Worm (Caenorhabditis elegans) whole organism, mixed stage, embryonic: ENCODE results near the gene C09B8.3.

ENCODE experiments used
- M03D4.4 ChIP-seq: sonication (generic microtip); optimal IDR thresholded peaks from 2 replicates; lab custom pipeline; 2017; ENCODE audit warnings: mild to moderate bottlenecking, missing genetic modification characterization, missing compliant biosample characterization
- blmp-1 ChIP-seq: fragments of 150-350 bp; optimal IDR thresholded peaks from 2 replicates; lab custom pipeline; 2014; ENCODE audit warnings: missing biosample characterization, missing genetic modification characterization
- ceh-43 ChIP-seq: fragments of 200-800 bp; sonication (Bioruptor generic); optimal IDR thresholded peaks from 2 replicates; lab custom pipeline; 2018; ENCODE audit warnings: mild to moderate bottlenecking, missing genetic modification characterization, moderate library complexity, missing compliant biosample characterization
- ces-1 ChIP-seq: fragments of 150-350 bp; optimal IDR thresholded peaks from 2 replicates; lab custom pipeline; 2014; ENCODE audit warnings: missing biosample characterization, missing genetic modification reagents, missing genetic modification characterization
- cnd-1 ChIP-seq: fragments of 200-800 bp; sonication (Bioruptor generic); optimal IDR thresholded peaks from 2 replicates; lab custom pipeline; 2018; ENCODE audit warnings: mild to moderate bottlenecking, missing genetic modification characterization, missing compliant biosample characterization
- drap-1 ChIP-seq: fragments of 200-800 bp; sonication (Bioruptor generic); optimal IDR thresholded peaks from 3 replicates; lab custom pipeline; 2018; ENCODE audit warnings: mild to moderate bottlenecking, missing genetic modification characterization, missing compliant biosample characterization
- elt-1 ChIP-seq: sonication (generic microtip); optimal IDR thresholded peaks from 2 replicates; lab custom pipeline; 2017; ENCODE audit warnings: missing genetic modification characterization, mild to moderate bottlenecking, missing compliant biosample characterization, antibody characterized with exemption, moderate library complexity, borderline replicate concordance; ENCODE audit not compliant: insufficient read depth
- ham-2 ChIP-seq: fragments of 200-800 bp; sonication (Bioruptor generic); optimal IDR thresholded peaks from 2 replicates; lab custom pipeline; 2018; ENCODE audit warnings: mild to moderate bottlenecking, missing genetic modification characterization, missing compliant biosample characterization
- hlh-1 ChIP-seq: fragments of 150-350 bp; optimal IDR thresholded peaks from 2 replicates; lab custom pipeline; 2014; ENCODE audit warnings: missing biosample characterization, missing genetic modification reagents, missing genetic modification characterization
- lin-13 ChIP-seq: fragments of 150-350 bp; optimal IDR thresholded peaks from 2 replicates; lab custom pipeline; 2014; ENCODE audit warnings: missing biosample characterization, missing genetic modification characterization
- lin-32 ChIP-seq: fragments of 200-800 bp; sonication (Bioruptor generic); optimal IDR thresholded peaks from 2 replicates; lab custom pipeline; 2018; ENCODE audit warnings: mild to moderate bottlenecking, missing genetic modification characterization, missing compliant biosample characterization
- lsy-2 ChIP-seq: fragments of 150-350 bp; optimal IDR thresholded peaks from 2 replicates; lab custom pipeline; 2014; ENCODE audit warnings: missing biosample characterization, missing genetic modification characterization
- mab-5 ChIP-seq: fragments of 150-350 bp; optimal IDR thresholded peaks from 2 replicates; lab custom pipeline; 2014; ENCODE audit warnings: missing biosample characterization, missing genetic modification characterization
- mep-1 ChIP-seq: fragments of 150-350 bp; optimal IDR thresholded peaks from 2 replicates; lab custom pipeline; 2017; ENCODE audit warnings: missing biosample characterization, missing genetic modification reagents, missing genetic modification characterization, inconsistent platforms
- mls-2 ChIP-seq: sonication (generic microtip); optimal IDR thresholded peaks from 2 replicates; lab custom pipeline; 2016; ENCODE audit warnings: mild to moderate bottlenecking, missing genetic modification characterization, moderate library complexity, missing compliant biosample characterization
- nhr-12 ChIP-seq: fragments of 150-350 bp; optimal IDR thresholded peaks from 2 replicates; lab custom pipeline; 2014; ENCODE audit warnings: missing biosample characterization, missing genetic modification characterization
- nhr-2 ChIP-seq: fragments of 150-350 bp; optimal IDR thresholded peaks from 2 replicates; lab custom pipeline; 2014; ENCODE audit warnings: missing biosample characterization, missing genetic modification characterization
- nhr-237 ChIP-seq: fragments of 150-350 bp; optimal IDR thresholded peaks from 2 replicates; lab custom pipeline; 2014; ENCODE audit warnings: missing biosample characterization, missing genetic modification characterization
- nhr-28 ChIP-seq: fragments of 150-350 bp; optimal IDR thresholded peaks from 2 replicates; lab custom pipeline; 2014; ENCODE audit warnings: missing biosample characterization, missing genetic modification characterization
- nhr-76 ChIP-seq: sonication (generic microtip); optimal IDR thresholded peaks from 2 replicates; lab custom pipeline; 2017; ENCODE audit warnings: missing biosample characterization, missing genetic modification characterization
- pha-4 ChIP-seq: fragments of 150-350 bp; optimal IDR thresholded peaks from 2 replicates; lab custom pipeline; 2018; ENCODE audit warnings: missing biosample characterization, missing genetic modification reagents, missing genetic modification characterization
- sem-2 ChIP-seq: fragments of 200-800 bp; sonication (Bioruptor generic); optimal IDR thresholded peaks from 2 replicates; lab custom pipeline; 2018; ENCODE audit warnings: mild to moderate bottlenecking, missing genetic modification characterization, missing compliant biosample characterization
- snpc-4 ChIP-seq: fragments of 150-350 bp; optimal IDR thresholded peaks from 2 replicates; lab custom pipeline; 2014; ENCODE audit warnings: missing biosample characterization, missing genetic modification characterization
- tbx-8 ChIP-seq: fragments of 200-800 bp; sonication (Bioruptor generic); optimal IDR thresholded peaks from 2 replicates; lab custom pipeline; 2018; ENCODE audit warnings: mild to moderate bottlenecking, missing genetic modification characterization, moderate library complexity, missing compliant biosample characterization
- unc-39 ChIP-seq: fragments of 150-350 bp; optimal IDR thresholded peaks from 2 replicates; lab custom pipeline; 2014; ENCODE audit warnings: missing biosample characterization, missing genetic modification characterization
- unc-62 ChIP-seq: fragments of 150-350 bp; optimal IDR thresholded peaks from 2 replicates; lab custom pipeline; 2014; ENCODE audit warnings: missing biosample characterization, missing genetic modification reagents, missing genetic modification characterization
- zip-8 ChIP-seq: fragments of 150-350 bp; optimal IDR thresholded peaks from 2 replicates; lab custom pipeline; 2014; ENCODE audit warnings: missing biosample characterization, missing genetic modification characterization
- ztf-11 ChIP-seq: fragments of 150-350 bp; optimal IDR thresholded peaks from 2 replicates; lab custom pipeline; 2014; ENCODE audit warnings: missing biosample characterization, missing genetic modification characterization

The C09B8.3 gene

DNA sequence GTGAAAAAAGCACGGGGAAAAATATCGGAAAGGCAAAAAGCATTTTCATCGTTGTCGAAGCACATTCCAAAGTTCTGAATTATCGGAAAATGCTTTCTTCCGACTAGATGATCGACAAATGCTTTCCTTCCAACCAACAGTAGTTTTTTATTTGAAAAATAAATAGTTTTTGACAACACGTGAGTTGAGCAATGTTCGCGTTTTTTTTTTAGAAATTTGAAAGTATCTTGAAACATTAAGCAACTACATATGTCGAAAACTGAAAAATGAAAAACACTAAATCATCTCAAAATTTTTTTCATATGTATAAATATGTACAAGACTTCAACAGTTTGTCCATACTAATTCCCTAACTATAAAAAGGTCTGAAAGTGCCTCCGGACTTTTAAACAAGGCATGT lies 29.1 kb upstream of the C09B8.3 start, which contains the start of gene hsp-25:
hsp-25 (minus strand) TSS at position 101 of the 400 bp plus-strand sequence.
- TF ChIP-seq blmp-1: no peak
- no peak for TF ChIP-seq pha-4 (tag; lab: Kevin White, UChicago)
- no peak for TF ChIP-seq mep-1 (tag; lab: Kevin White, UChicago)
- TF ChIP-seq nhr-76 (tag; lab: Kevin White, UChicago): no peak

DNA sequence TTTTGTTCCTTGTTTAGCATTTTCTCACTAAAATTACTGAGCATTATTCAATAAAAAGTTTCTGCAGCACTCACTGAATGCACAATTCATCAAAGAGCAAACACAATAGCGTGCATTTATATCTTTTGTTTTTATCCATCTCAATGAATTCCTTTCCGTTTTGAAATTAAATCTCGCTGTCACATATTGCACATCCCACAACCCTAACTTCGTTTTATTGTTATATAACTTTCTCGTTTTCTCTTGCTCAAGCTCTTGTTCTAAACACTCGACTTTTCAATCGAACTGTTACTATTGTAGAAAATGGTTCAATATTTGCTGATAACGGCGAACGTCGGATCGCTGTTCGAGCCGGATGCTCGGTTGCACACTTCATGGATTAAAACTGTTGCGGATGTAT lies 20.7 kb upstream of the C09B8.3 start, which contains the start of gene ipp-5:
ipp-5 (plus strand) TSS at position 301 of the 400 bp plus-strand sequence.
- no peak for TF ChIP-seq M03D4.4 (tag; lab: Kevin White, UChicago)
- no peak for TF ChIP-seq drap-1 (GFP tag; lab: Kevin White, UChicago)
- no peak for TF ChIP-seq nhr-237 (tag; lab: Kevin White, UChicago)
- no peak for TF ChIP-seq ztf-11 (tag; lab: Kevin White, UChicago)
- no peak for TF ChIP-seq tbx-8 (GFP tag; lab: Kevin White, UChicago)
- no peak for TF ChIP-seq nhr-28 (tag; lab: Kevin White, UChicago)
- no peak for TF ChIP-seq zip-8 (tag; lab: Kevin White, UChicago)
- TF ChIP-seq mep-1 (tag; lab: Kevin White, UChicago): no peak
- TF ChIP-seq cnd-1 (tag; lab: Kevin White, UChicago): no peak
- no peak for TF ChIP-seq nhr-76 (tag; lab: Kevin White, UChicago)
- no peak for TF ChIP-seq mab-5 (tag; lab: Kevin White, UChicago)
- TF ChIP-seq unc-39 (tag; lab: Kevin White, UChicago): no peak
- TF ChIP-seq ham-2 (GFP tag; lab: Kevin White, UChicago): no peak
- no peak for TF ChIP-seq elt-1
- no peak for TF ChIP-seq pha-4 (tag; lab: Kevin White, UChicago)
- no peak for TF ChIP-seq lin-13 (tag; lab: Kevin White, UChicago)
- TF ChIP-seq snpc-4 (tag; lab: Kevin White, UChicago): no peak
- no peak for TF ChIP-seq mls-2 (tag; lab: Kevin White, UChicago)
- no peak for TF ChIP-seq lin-32 (GFP tag; lab: Kevin White, UChicago)

DNA sequence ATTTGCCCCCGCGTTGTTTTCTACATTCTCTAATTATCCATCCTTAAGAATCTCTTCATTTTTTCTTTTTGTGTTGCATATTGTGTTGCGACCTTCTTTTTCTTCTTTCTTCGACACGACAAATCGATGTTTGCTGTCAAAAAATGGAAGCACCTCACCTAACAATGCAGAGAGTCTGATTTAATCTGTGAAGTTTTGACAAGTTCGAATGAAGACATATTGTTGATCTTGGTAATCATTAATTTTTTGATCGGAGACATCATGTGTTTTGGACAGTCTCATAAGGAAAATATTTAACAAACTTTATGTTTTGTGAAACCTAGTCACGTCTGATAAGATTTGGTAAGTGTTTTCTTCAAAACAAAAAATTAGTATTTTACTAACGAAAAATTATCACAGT lies 18.6 kb upstream of the C09B8.3 start:
- TF ChIP-seq ztf-11 (tag; lab: Kevin White, UChicago) (no peak), lin-32 (GFP tag; lab: Kevin White, UChicago) (no peak), nhr-237 (tag; lab: Kevin White, UChicago) (no peak), unc-39 (tag; lab: Kevin White, UChicago) (no peak)
- TF ChIP-seq, all 35 proteins: peak for 0

DNA sequence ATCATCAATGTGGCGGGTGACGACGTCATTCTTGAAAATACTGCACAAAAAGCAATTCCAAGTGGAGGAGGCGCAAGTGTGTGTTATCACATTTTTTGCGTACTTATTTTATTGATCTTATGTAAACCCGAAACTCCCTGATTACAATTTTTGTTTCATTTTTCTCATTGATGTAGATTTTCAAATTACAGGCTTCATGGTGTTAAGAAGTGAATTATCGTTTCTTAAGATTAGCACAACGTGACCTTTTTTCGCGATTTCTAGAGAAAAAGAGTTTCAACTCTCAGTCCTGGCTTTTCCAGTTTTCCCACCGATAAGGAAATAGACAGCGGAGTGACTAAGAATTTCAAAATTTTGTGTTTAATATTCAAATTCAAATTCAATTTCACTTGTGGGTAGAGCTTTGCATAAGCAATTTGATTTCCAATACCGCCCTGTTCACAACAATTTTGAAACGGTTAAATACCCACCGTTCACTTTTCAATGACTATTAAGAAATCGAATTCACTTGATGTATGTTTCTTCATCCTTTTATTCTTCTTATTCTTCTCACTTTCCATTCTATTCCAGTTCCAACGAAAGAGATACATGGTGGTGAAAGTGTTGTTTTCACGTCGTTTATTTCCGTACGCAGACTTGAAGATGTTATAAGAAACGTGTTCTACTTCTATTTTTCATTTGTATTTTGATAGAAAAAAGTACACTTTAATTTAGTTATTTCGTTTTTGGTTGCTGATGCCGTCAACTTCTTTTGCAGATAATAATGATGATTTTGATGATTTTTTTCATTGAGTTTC lies 16.5 kb upstream of the C09B8.3 start:
- TF ChIP-seq unc-62 (GFP tag; lab: Kevin White, UChicago) (no peak), ces-1 (GFP tag; lab: Kevin White, UChicago) (no peak), zip-8 (tag; lab: Kevin White, UChicago) (no peak), lin-32 (GFP tag; lab: Kevin White, UChicago) (no peak), nhr-12 (tag; lab: Kevin White, UChicago) (no peak), ham-2 (GFP tag; lab: Kevin White, UChicago) (no peak), tbx-8 (GFP tag; lab: Kevin White, UChicago) (no peak), pha-4 (tag; lab: Kevin White, UChicago) (no peak), M03D4.4 (tag; lab: Kevin White, UChicago) (no peak), mls-2 (tag; lab: Kevin White, UChicago) (no peak), unc-39 (tag; lab: Kevin White, UChicago) (no peak)
- TF ChIP-seq, all 35 proteins: peak for 0

DNA sequence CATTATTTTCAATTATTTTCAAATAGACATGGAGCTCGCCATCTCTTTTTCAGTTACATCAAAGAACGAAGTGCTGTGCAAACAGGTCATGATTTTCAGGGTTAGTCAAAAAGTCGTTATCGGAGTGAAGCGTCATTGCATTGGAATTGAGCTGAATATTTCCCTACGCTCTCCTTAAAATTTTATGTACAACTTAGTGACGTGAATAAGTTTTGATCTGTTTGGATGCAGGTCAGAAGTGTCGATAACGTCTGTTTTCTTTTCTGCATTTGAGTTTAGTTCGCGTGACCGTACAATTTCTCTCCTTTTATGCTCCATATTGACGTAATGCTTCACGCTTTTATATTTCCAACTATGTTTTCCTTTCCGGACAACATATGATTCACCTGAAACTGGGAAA lies 14.5 kb upstream of the C09B8.3 start:
- TF ChIP-seq lsy-2 (tag; lab: Kevin White, UChicago) (no peak), mab-5 (tag; lab: Kevin White, UChicago) (no peak), nhr-28 (tag; lab: Kevin White, UChicago) (no peak), pha-4 (tag; lab: Kevin White, UChicago) (no peak), ham-2 (GFP tag; lab: Kevin White, UChicago) (no peak), hlh-1 (tag; lab: Kevin White, UChicago) (no peak), elt-1 (no peak), unc-39 (tag; lab: Kevin White, UChicago) (no peak), ces-1 (GFP tag; lab: Kevin White, UChicago) (no peak), nhr-2 (tag; lab: Kevin White, UChicago) (no peak), ceh-43 (GFP tag; lab: Kevin White, UChicago) (no peak), sem-2 (GFP tag; lab: Kevin White, UChicago) (no peak), mep-1 (tag; lab: Kevin White, UChicago) (no peak), unc-62 (GFP tag; lab: Kevin White, UChicago) (no peak), blmp-1 (no peak), cnd-1 (tag; lab: Kevin White, UChicago) (no peak)
